Worm (Caenorhabditis elegans) whole organism, late embryonic: ENCODE results near the gene ivd-1.

Experiments used
- C08G9.2 ChIP-seq: sonication (generic microtip); optimal IDR thresholded peaks from 2 replicates; lab custom pipeline; 2016; ENCODE audit warnings: mild to moderate bottlenecking, missing genetic modification characterization, moderate library complexity, missing compliant biosample characterization
- F13H6.1 ChIP-seq: sonication (generic microtip); optimal IDR thresholded peaks from 2 replicates; lab custom pipeline; 2016; ENCODE audit warnings: missing genetic modification characterization, missing compliant biosample characterization
- K02D7.2 ChIP-seq: sonication (generic microtip); optimal IDR thresholded peaks from 2 replicates; lab custom pipeline; 2017; ENCODE audit warnings: mild to moderate bottlenecking, missing genetic modification characterization, missing compliant biosample characterization
- T23F11.4 ChIP-seq: fragments of 200-800 bp; sonication (Bioruptor generic); optimal IDR thresholded peaks from 2 replicates; lab custom pipeline; 2018; ENCODE audit warnings: mild to moderate bottlenecking, missing genetic modification characterization, missing compliant biosample characterization
- ceh-24 ChIP-seq: sonication (generic microtip); optimal IDR thresholded peaks from 2 replicates; lab custom pipeline; 2016; ENCODE audit warnings: mild to moderate bottlenecking, missing genetic modification characterization, missing compliant biosample characterization
- ceh-31 ChIP-seq: sonication (generic microtip); optimal IDR thresholded peaks from 2 replicates; lab custom pipeline; 2016; ENCODE audit warnings: missing genetic modification characterization, missing compliant biosample characterization
- ceh-45 ChIP-seq: fragments of 200-800 bp; sonication (Bioruptor generic); IDR thresholded peaks from 2 replicates; pipeline ENCODE4 v1.3.6; 2022; ENCODE audit warnings: missing genetic modification reagents, missing genetic modification characterization, missing compliant biosample characterization
- ceh-48 ChIP-seq: sonication (generic microtip); optimal IDR thresholded peaks from 2 replicates; lab custom pipeline; 2016; ENCODE audit warnings: missing genetic modification characterization, inconsistent platforms, missing compliant biosample characterization
- ceh-9 ChIP-seq: sonication (generic microtip); optimal IDR thresholded peaks from 2 replicates; lab custom pipeline; 2016; ENCODE audit warnings: mild to moderate bottlenecking, missing genetic modification characterization, inconsistent platforms, missing compliant biosample characterization
- che-1 ChIP-seq: sonication (generic microtip); optimal IDR thresholded peaks from 2 replicates; lab custom pipeline; 2016; ENCODE audit warnings: mild to moderate bottlenecking, missing genetic modification characterization, missing compliant biosample characterization
- dmd-4 ChIP-seq: sonication (generic microtip); optimal IDR thresholded peaks from 2 replicates; lab custom pipeline; 2016; ENCODE audit warnings: borderline replicate concordance, missing genetic modification characterization, missing compliant biosample characterization
- dve-1 ChIP-seq: sonication (generic microtip); optimal IDR thresholded peaks from 2 replicates; lab custom pipeline; 2017; ENCODE audit warnings: antibody characterized with exemption, mild to moderate bottlenecking, missing genetic modification characterization, missing compliant biosample characterization
- elt-2 ChIP-seq: sonication (generic microtip); optimal IDR thresholded peaks from 2 replicates; lab custom pipeline; 2016; ENCODE audit warnings: missing genetic modification reagents, missing genetic modification characterization, missing compliant biosample characterization
- elt-4 ChIP-seq: sonication (generic microtip); optimal IDR thresholded peaks from 2 replicates; lab custom pipeline; 2016; ENCODE audit warnings: missing genetic modification characterization, missing compliant biosample characterization
- fkh-10 ChIP-seq: fragments of 150-350 bp; optimal IDR thresholded peaks from 2 replicates; lab custom pipeline; 2014; ENCODE audit warnings: missing biosample characterization, missing genetic modification reagents, missing genetic modification characterization
- hlh-15 ChIP-seq: sonication (generic microtip); optimal IDR thresholded peaks from 2 replicates; lab custom pipeline; 2016; ENCODE audit warnings: missing genetic modification characterization, missing compliant biosample characterization
- hlh-30 ChIP-seq: sonication (generic microtip); optimal IDR thresholded peaks from 2 replicates; lab custom pipeline; 2017; ENCODE audit warnings: antibody characterized with exemption, missing genetic modification characterization, missing compliant biosample characterization; ENCODE audit not compliant: insufficient read depth
- hlh-6 ChIP-seq: sonication (generic microtip); optimal IDR thresholded peaks from 2 replicates; lab custom pipeline; 2016; ENCODE audit warnings: missing genotype, missing genetic modification characterization, missing compliant biosample characterization
- hlh-8 ChIP-seq: sonication (generic microtip); optimal IDR thresholded peaks from 2 replicates; lab custom pipeline; 2016; ENCODE audit warnings: missing genotype, missing genetic modification characterization, missing compliant biosample characterization
- mec-3 ChIP-seq: sonication (generic microtip); optimal IDR thresholded peaks from 2 replicates; lab custom pipeline; 2016; ENCODE audit warnings: borderline replicate concordance, missing genetic modification characterization, missing compliant biosample characterization
- nfya-1 ChIP-seq: sonication (generic microtip); optimal IDR thresholded peaks from 2 replicates; lab custom pipeline; 2017; ENCODE audit warnings: missing genetic modification characterization, mild to moderate bottlenecking, missing compliant biosample characterization, antibody characterized with exemption, moderate library complexity
- npax-4 ChIP-seq: sonication (generic microtip); optimal IDR thresholded peaks from 2 replicates; lab custom pipeline; 2016; ENCODE audit warnings: missing genetic modification characterization, missing compliant biosample characterization
- odd-2 ChIP-seq: sonication (generic microtip); optimal IDR thresholded peaks from 2 replicates; lab custom pipeline; 2017; ENCODE audit warnings: antibody characterized with exemption, mild to moderate bottlenecking, missing genetic modification characterization, missing compliant biosample characterization
- pax-1 ChIP-seq: fragments of 150-350 bp; optimal IDR thresholded peaks from 2 replicates; lab custom pipeline; 2014; ENCODE audit warnings: missing biosample characterization, missing genetic modification characterization
- pros-1 ChIP-seq: fragments of 150-350 bp; optimal IDR thresholded peaks from 2 replicates; lab custom pipeline; 2014; ENCODE audit warnings: missing biosample characterization, missing genetic modification reagents, missing genetic modification characterization
- ref-2 ChIP-seq: sonication (generic microtip); optimal IDR thresholded peaks from 2 replicates; lab custom pipeline; 2016; ENCODE audit warnings: missing genetic modification characterization, missing compliant biosample characterization
- rnt-1 ChIP-seq: sonication (generic microtip); optimal IDR thresholded peaks from 2 replicates; lab custom pipeline; 2016; ENCODE audit warnings: missing genetic modification characterization, missing compliant biosample characterization
- sox-2 ChIP-seq: fragments of 200-800 bp; sonication (Bioruptor generic); IDR thresholded peaks from 2 replicates; pipeline ENCODE4 v1.3.6; 2022; ENCODE audit warnings: missing genetic modification reagents, missing genetic modification characterization, missing compliant biosample characterization
- tbx-2 ChIP-seq: sonication (generic microtip); optimal IDR thresholded peaks from 2 replicates; lab custom pipeline; 2016; ENCODE audit warnings: missing genetic modification characterization, missing compliant biosample characterization
- unc-42 ChIP-seq: sonication (generic microtip); optimal IDR thresholded peaks from 2 replicates; lab custom pipeline; 2016; ENCODE audit warnings: missing genotype, missing genetic modification characterization, missing compliant biosample characterization
- ztf-16 ChIP-seq: sonication (generic microtip); optimal IDR thresholded peaks from 2 replicates; lab custom pipeline; 2017; ENCODE audit warnings: missing genetic modification characterization, missing compliant biosample characterization

The ivd-1 gene

ce11 chrIV:5101945-5102344, 13.3 kb upstream of the ivd-1 start:
- no peak for TF ChIP-seq T23F11.4 (GFP tag; lab: Kevin White, UChicago)
- TF ChIP-seq npax-4 (tag; lab: Kevin White, UChicago), result no peak
- no peak for TF ChIP-seq C08G9.2
- TF ChIP-seq odd-2, result no peak
- TF ChIP-seq hlh-15 (tag; lab: Kevin White, UChicago), result no peak
- TF ChIP-seq pax-1 (tag; lab: Kevin White, UChicago), result no peak
- no peak for TF ChIP-seq ceh-24
- no peak for TF ChIP-seq dmd-4 (tag; lab: Kevin White, UChicago)
- no peak for TF ChIP-seq nfya-1 (tag; lab: Kevin White, UChicago)
- TF ChIP-seq mec-3 (tag; lab: Kevin White, UChicago), result no peak
- no peak for TF ChIP-seq elt-4 (tag; lab: Kevin White, UChicago)

- TF ChIP-seq unc-42, result peak; percentile 88
- TF ChIP-seq pros-1 (tag; lab: Kevin White, UChicago), result no peak
- TF ChIP-seq tbx-2 (tag; lab: Kevin White, UChicago), result peak; percentile 52
- 0 out of 2 replicates have a peak, but pooled peaks have one; percentile 38 for TF ChIP-seq ceh-45 (GFP tag; lab: Robert Waterston, UW)
- TF ChIP-seq K02D7.2 (tag; lab: Kevin White, UChicago), result peak; percentile 23
Measured at ce11 chrIV:5100145-5100544, 11.5 kb upstream of the ivd-1 start.

ce11 chrIV:5093462-5093861, 4.8 kb upstream of the ivd-1 start:
- TF ChIP-seq hlh-15 (tag; lab: Kevin White, UChicago) (no peak), sox-2 (GFP tag; lab: Robert Waterston, UW) (0 out of 2 replicates have a peak, but pooled peaks have one; percentile 10)
- TF ChIP-seq, all 69 proteins: peak for 1

ce11 chrIV:5090993-5091793, 2.5 kb upstream of the ivd-1 start, which contains the start of the genes snpn-1 and C02B10.4:
Gene snpn-1, minus strand, starts transcription at chrIV:5091043.
Gene C02B10.4, plus strand, starts transcription at chrIV:5091586.
- TF ChIP-seq nfya-1 (tag; lab: Kevin White, UChicago) (peak; percentile 38), ceh-31 (tag; lab: Kevin White, UChicago) (peak; percentile 27), elt-2 (peak; percentile 31), dve-1 (tag; lab: Kevin White, UChicago) (no peak), ceh-48 (tag; lab: Kevin White, UChicago) (peak; percentile 70), ztf-16 (no peak), unc-42 (peak; percentile 78), pax-1 (tag; lab: Kevin White, UChicago) (peak; percentile 28)

- TF ChIP-seq ceh-31 (tag; lab: Kevin White, UChicago) (peak; percentile 17), nfya-1 (tag; lab: Kevin White, UChicago) (peak; percentile 6), elt-2 (peak; percentile 58), tbx-2 (tag; lab: Kevin White, UChicago) (peak; percentile 64)
- TF ChIP-seq, all 69 proteins: peak for 4; not testable (repeated sequence) for 65
Measured at ce11 chrIV:5089795-5090528, 1.3 kb upstream of the ivd-1 start.

- no peak for TF ChIP-seq pros-1 (tag; lab: Kevin White, UChicago)
- peak; percentile 25 for TF ChIP-seq elt-2
Measured at ce11 chrIV:5086961-5087326, 1.7 kb downstream of the ivd-1 start.

ce11 chrIV:5086243-5086960, 2.3 kb downstream of the ivd-1 start:
- TF ChIP-seq hlh-30 (tag; lab: Kevin White, UChicago), result no peak
- no peak for TF ChIP-seq F13H6.1 (tag; lab: Kevin White, UChicago)
- TF ChIP-seq che-1 (tag; lab: Kevin White, UChicago), result no peak
- TF ChIP-seq pax-1 (tag; lab: Kevin White, UChicago), result no peak
- TF ChIP-seq fkh-10, result no peak
- no peak for TF ChIP-seq hlh-6 (tag; lab: Kevin White, UChicago)
- TF ChIP-seq ref-2 (tag; lab: Kevin White, UChicago), result no peak
- TF ChIP-seq ceh-9 (tag; lab: Kevin White, UChicago), result no peak
- no peak for TF ChIP-seq hlh-8
- TF ChIP-seq dve-1 (tag; lab: Kevin White, UChicago), result no peak
- no peak for TF ChIP-seq rnt-1 (tag; lab: Kevin White, UChicago)
